Worm (Caenorhabditis elegans): ENCODE measurements around the gene F45F2.11.

The F45F2.11 gene

ce11 chrV:8518283-8518682 is 2.4 kb downstream of the F45F2.11 start (continued):
- TF ChIP-seq lsy-2 (tag; optimal IDR thresholded peaks at IDR 0.05) (no peak), ceh-82 (tag; optimal IDR thresholded peaks at IDR 0.05) (no peak), unc-55 (GFP tag; optimal IDR thresholded peaks at IDR 0.05) (peak; percentile 63), ztf-4 (tag; optimal IDR thresholded peaks at IDR 0.05) (no peak), elt-3 (tag; optimal IDR thresholded peaks at IDR 0.05) (no peak), zag-1 (tag; optimal IDR thresholded peaks at IDR 0.05) (no peak), mdl-1 (tag; optimal IDR thresholded peaks at IDR 0.05) (peak in 1 of 2 experiments; percentile 38)

- TF ChIP-seq aly-2 (tag; optimal IDR thresholded peaks at IDR 0.05) (no peak), zag-1 (tag; optimal IDR thresholded peaks at IDR 0.05) (no peak), alr-1 (tag; optimal IDR thresholded peaks at IDR 0.05) (no peak), elt-1 (tag; optimal IDR thresholded peaks at IDR 0.05) (no peak), crh-2 (tag; optimal IDR thresholded peaks at IDR 0.05) (no peak), mbf-1 (tag; optimal IDR thresholded peaks at IDR 0.05) (no peak), nhr-10 (tag; optimal IDR thresholded peaks at IDR 0.05) (no peak), nhr-77 (tag; optimal IDR thresholded peaks at IDR 0.05) (no peak)
These were observed 3.0 kb downstream of the F45F2.11 start for ce11 chrV:8517711-8518110.

ce11 chrV:8516426-8516825 is 4.3 kb downstream of the F45F2.11 start:
- TF ChIP-seq nhr-10 (tag; optimal IDR thresholded peaks at IDR 0.05): no peak
- no peak for TF ChIP-seq blmp-1 (tag; optimal IDR thresholded peaks at IDR 0.05; ENCODE audit: insufficient read depth)
- TF ChIP-seq mdl-1 (tag; optimal IDR thresholded peaks at IDR 0.05): no peak
- no peak for TF ChIP-seq ama-1 (optimal IDR thresholded peaks at IDR 0.05)
- TF ChIP-seq ceh-16 (tag; optimal IDR thresholded peaks at IDR 0.05): no peak
- no peak for TF ChIP-seq nhr-129 (tag; optimal IDR thresholded peaks at IDR 0.05)
- no peak for TF ChIP-seq lsy-2 (tag; optimal IDR thresholded peaks at IDR 0.05)
- no peak for TF ChIP-seq ztf-1 (GFP tag; conservative IDR thresholded peaks at IDR 0.05)
- TF ChIP-seq fos-1 (tag; optimal IDR thresholded peaks at IDR 0.05): no peak
- TF ChIP-seq nhr-12 (tag; optimal IDR thresholded peaks at IDR 0.05): no peak
- TF ChIP-seq unc-62 (GFP tag; optimal IDR thresholded peaks at IDR 0.05): no peak
- no peak for TF ChIP-seq elt-1 (tag; optimal IDR thresholded peaks at IDR 0.05)

- no peak for TF ChIP-seq unc-39 (tag; optimal IDR thresholded peaks at IDR 0.05)
These were observed 7.3 kb downstream of the F45F2.11 start, which contains the start of gene F45F2.9 for ce11 chrV:8513361-8513760. Gene F45F2.9 (minus strand): TSS chrV:8513461.

- TF ChIP-seq elt-1 (tag; optimal IDR thresholded peaks at IDR 0.05) (no peak), ceh-16 (tag; optimal IDR thresholded peaks at IDR 0.05) (no peak), Y55F3AM.14 (GFP tag; optimal IDR thresholded peaks at IDR 0.05) (no peak), nhr-25 (tag; optimal IDR thresholded peaks at IDR 0.05) (no peak), ama-1 (optimal IDR thresholded peaks at IDR 0.05) (no peak), mbf-1 (tag; optimal IDR thresholded peaks at IDR 0.05) (no peak), egl-27 (tag; optimal IDR thresholded peaks at IDR 0.05) (no peak), ztf-4 (tag; optimal IDR thresholded peaks at IDR 0.05) (no peak), snpc-4 (tag; optimal IDR thresholded peaks at IDR 0.05) (no peak), fos-1 (tag; optimal IDR thresholded peaks at IDR 0.05) (no peak), ztf-1 (GFP tag; conservative IDR thresholded peaks at IDR 0.05) (no peak), nhr-21 (tag; optimal IDR thresholded peaks at IDR 0.05) (no peak), nhr-10 (tag; optimal IDR thresholded peaks at IDR 0.05) (no peak), mdl-1 (tag; optimal IDR thresholded peaks at IDR 0.05) (no peak), dmd-4 (tag; optimal IDR thresholded peaks at IDR 0.05) (no peak), nhr-237 (tag; optimal IDR thresholded peaks at IDR 0.05) (no peak), lin-11 (tag; optimal IDR thresholded peaks at IDR 0.05) (no peak), blmp-1 (tag; optimal IDR thresholded peaks at IDR 0.05; ENCODE audit: insufficient read depth) (no peak), lsy-2 (tag; optimal IDR thresholded peaks at IDR 0.05) (no peak)
These were observed 13.4 kb downstream of the F45F2.11 start, which contains the start of gene ZK994.6 for ce11 chrV:8507324-8507723. Gene ZK994.6 (minus strand): TSS chrV:8507424.

- TF ChIP-seq nhr-10 (tag; optimal IDR thresholded peaks at IDR 0.05) (peak; percentile 51), nhr-23 (tag; optimal IDR thresholded peaks at IDR 0.05) (no peak), C34F6.9 (tag; optimal IDR thresholded peaks at IDR 0.05) (peak; percentile 71), lin-13 (GFP tag; optimal IDR thresholded peaks at IDR 0.05) (peak; percentile 87), nhr-237 (tag; optimal IDR thresholded peaks at IDR 0.05) (peak; percentile 63), nhr-6 (tag; optimal IDR thresholded peaks at IDR 0.05) (peak; percentile 76), F13H6.1 (tag; optimal IDR thresholded peaks at IDR 0.05) (peak; percentile 95), nhr-21 (tag; optimal IDR thresholded peaks at IDR 0.05) (peak; percentile 91), ceh-82 (tag; optimal IDR thresholded peaks at IDR 0.05) (peak; percentile 85), ZK546.5 (tag; optimal IDR thresholded peaks at IDR 0.05) (peak; percentile 23), nhr-11 (tag; optimal IDR thresholded peaks at IDR 0.05) (peak; percentile 80), mdl-1 (tag; optimal IDR thresholded peaks at IDR 0.05) (peak; percentile 33 to 44), nhr-77 (tag; optimal IDR thresholded peaks at IDR 0.05) (peak; percentile 31), lin-39 (tag; optimal IDR thresholded peaks at IDR 0.05) (peak; percentile 81), nhr-25 (tag; optimal IDR thresholded peaks at IDR 0.05) (no peak), aly-2 (tag; optimal IDR thresholded peaks at IDR 0.05) (peak; percentile 60), skn-1 (tag; optimal IDR thresholded peaks at IDR 0.05) (peak; percentile 33), sma-3 (GFP tag; optimal IDR thresholded peaks at IDR 0.05) (peak; percentile 92), dmd-4 (tag; optimal IDR thresholded peaks at IDR 0.05) (peak; percentile 37), unc-55 (GFP tag; optimal IDR thresholded peaks at IDR 0.05) (peak; percentile 67), mab-5 (tag; optimal IDR thresholded peaks at IDR 0.05) (peak; percentile 88), elt-3 (tag; optimal IDR thresholded peaks at IDR 0.05) (no peak), Y55F3AM.14 (GFP tag; optimal IDR thresholded peaks at IDR 0.05) (peak; percentile 94), snpc-4 (tag; optimal IDR thresholded peaks at IDR 0.05) (peak; percentile 100), elt-1 (tag; optimal IDR thresholded peaks at IDR 0.05) (no peak)
These were observed 20.3 kb downstream of the F45F2.11 start for ce11 chrV:8500348-8500747.
